Worm (Caenorhabditis elegans) whole organism, young adult: ENCODE data around the gene C09G12.5.

Experiments used
- Y95B8A.8 ChIP-seq: fragments of 200-800 bp; sonication (Bioruptor generic); IDR thresholded peaks from 2 replicates; pipeline ENCODE4 v1.3.6; 2022; ENCODE audit warnings: missing genetic modification reagents, missing genetic modification characterization, missing compliant biosample characterization
- ama-1 ChIP-seq, 3 experiments: fragments of 150-350 bp in 1 of 3; sonication (generic microtip) in 2 of 3; optimal IDR thresholded peaks; 2 replicates each; lab custom pipeline; 2014 to 2018; ENCODE audit warnings: missing biosample characterization in 2 of 3, missing genetic modification characterization in 2 of 3, missing genetic modification reagents in 2 of 3
- cebp-1 ChIP-seq, 2 experiments: fragments of 200-800 bp in 1 of 2; sonication (Bioruptor generic) in 1 of 2; sonication (generic microtip) in 1 of 2; IDR thresholded peaks in 1 of 2; optimal IDR thresholded peaks in 1 of 2; 2 replicates each; pipeline versions ENCODE4 v1.3.6 to Lab custom; 2017 to 2022; ENCODE audit warnings: missing compliant biosample characterization in 2 of 2, missing genetic modification characterization in 2 of 2, mild to moderate bottlenecking in 1 of 2, missing genetic modification reagents in 1 of 2, moderate library complexity in 1 of 2
- ceh-91 ChIP-seq: fragments of 200-800 bp; sonication (Bioruptor generic); IDR thresholded peaks from 2 replicates; pipeline ENCODE4 v1.3.6; 2022; ENCODE audit warnings: missing genetic modification reagents, missing genetic modification characterization, missing compliant biosample characterization
- chd-7 ChIP-seq: sonication (generic microtip); optimal IDR thresholded peaks from 2 replicates; lab custom pipeline; 2016; ENCODE audit warnings: mild to moderate bottlenecking, missing genetic modification characterization, moderate library complexity, missing compliant biosample characterization
- nfya-2 ChIP-seq: fragments of 200-800 bp; sonication (Bioruptor generic); IDR thresholded peaks from 2 replicates; pipeline ENCODE4 v1.3.6; 2022; ENCODE audit warnings: missing genetic modification reagents, missing genetic modification characterization, missing compliant biosample characterization
- nhr-90 ChIP-seq: sonication (generic microtip); optimal IDR thresholded peaks from 2 replicates; lab custom pipeline; 2016; ENCODE audit warnings: missing genotype, mild to moderate bottlenecking, missing genetic modification characterization, missing compliant biosample characterization
- pha-4 ChIP-seq: fragments of 150-350 bp; sonication (generic microtip); optimal IDR thresholded peaks from 2 replicates; lab custom pipeline; 2014; ENCODE audit warnings: missing biosample characterization, missing genetic modification reagents, missing genetic modification characterization
- snpc-4 ChIP-seq, 5 experiments: fragments of 150-350 bp in 1 of 5; sonication (generic microtip) in 4 of 5; optimal IDR thresholded peaks; 2 replicates each; lab custom pipeline; 2014 to 2018; ENCODE audit warnings: missing genetic modification characterization in 5 of 5, missing biosample characterization in 3 of 5, antibody characterized with exemption in 2 of 5, mild to moderate bottlenecking in 2 of 5, missing compliant biosample characterization in 2 of 5, missing genotype in 2 of 5, moderate library complexity in 2 of 5, missing genetic modification reagents in 1 of 5
- tbx-9 ChIP-seq: sonication (generic microtip); optimal IDR thresholded peaks from 2 replicates; lab custom pipeline; 2016; ENCODE audit warnings: borderline replicate concordance, missing genetic modification characterization, inconsistent platforms, missing compliant biosample characterization
- unc-130 ChIP-seq: sonication (generic microtip); optimal IDR thresholded peaks from 2 replicates; lab custom pipeline; 2016; ENCODE audit warnings: missing genetic modification reagents, missing genetic modification characterization, missing compliant biosample characterization
- xnd-1 ChIP-seq: sonication (generic microtip); optimal IDR thresholded peaks from 2 replicates; lab custom pipeline; 2016; ENCODE audit warnings: missing genotype, missing genetic modification reagents, missing genetic modification characterization, missing compliant biosample characterization
- ztf-22 ChIP-seq: fragments of 200-800 bp; sonication (Bioruptor generic); optimal IDR thresholded peaks from 2 replicates; lab custom pipeline; 2018; ENCODE audit warnings: mild to moderate bottlenecking, missing genetic modification characterization, moderate library complexity, missing compliant biosample characterization
- ztf-28 ChIP-seq: fragments of 200-800 bp; sonication (Bioruptor generic); IDR thresholded peaks from 2 replicates; pipeline ENCODE4 v1.3.6; 2022; ENCODE audit warnings: missing genetic modification reagents, missing genetic modification characterization, missing compliant biosample characterization

DNA sequence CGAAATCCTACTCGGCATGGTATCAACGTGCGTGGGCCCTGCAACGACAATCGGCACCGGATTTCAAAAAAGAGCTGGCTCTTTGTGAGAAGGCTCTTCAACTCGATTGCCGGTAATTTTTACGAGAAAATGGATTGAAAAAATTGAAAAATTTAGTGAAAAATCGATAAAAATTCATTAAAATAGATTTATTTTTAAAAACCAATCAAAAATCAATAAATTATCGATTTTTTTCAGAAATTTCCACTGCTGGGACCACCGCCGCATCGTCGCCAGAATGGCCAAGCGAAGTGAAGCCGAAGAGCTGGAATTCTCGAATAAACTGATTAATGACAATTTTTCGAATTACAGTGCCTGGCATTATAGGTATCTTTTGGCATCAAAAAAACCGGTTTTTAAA, 48.7 kb downstream of the C09G12.5 start:
- TF ChIP-seq Y95B8A.8 (GFP tag; lab: Robert Waterston, UW) (no peak), nfya-2 (no peak), ztf-28 (GFP tag; lab: Robert Waterston, UW) (no peak), ztf-22 (GFP tag; lab: Kevin White, UChicago) (no peak), chd-7 (no peak), nhr-90 (no peak), tbx-9 (tag; lab: Kevin White, UChicago) (no peak), ceh-91 (GFP tag; lab: Robert Waterston, UW) (no peak), xnd-1 (tag; lab: Kevin White, UChicago) (no peak), ama-1 (optimal IDR thresholded peaks at IDR 0.05; lab: Kevin White, UChicago) (no peak), ama-1 (GFP tag; optimal IDR thresholded peaks at IDR 0.05; lab: Kevin White, UChicago) (no peak), snpc-4 (GFP tag; optimal IDR thresholded peaks at IDR 0.05; lab: Kevin White, UChicago) (no peak), snpc-4 (tag; optimal IDR thresholded peaks at IDR 0.05; lab: Kevin White, UChicago) (no peak), cebp-1 (GFP tag; IDR thresholded peaks at IDR 0.05; lab: Robert Waterston, UW) (no peak), cebp-1 (tag; optimal IDR thresholded peaks at IDR 0.05; lab: Kevin White, UChicago) (no peak), unc-130 (GFP tag; lab: Kevin White, UChicago) (no peak), pha-4 (tag; lab: Kevin White, UChicago) (no peak)
